Worm (Caenorhabditis elegans) whole organism, L1 larva: ENCODE measurements around the gene frpr-16.

Experiments used
- C34B4.2 ChIP-seq: sonication (generic microtip); optimal IDR thresholded peaks from 2 replicates; lab custom pipeline; 2017; ENCODE audit warnings: mild to moderate bottlenecking, missing genetic modification characterization, missing compliant biosample characterization
- ceh-82 ChIP-seq, 3 experiments: fragments of 150-350 bp in 1 of 3; sonication (generic microtip) in 2 of 3; optimal IDR thresholded peaks; 2 replicates each; lab custom pipeline; 2014 to 2017; ENCODE audit warnings: missing biosample characterization in 3 of 3, missing genetic modification characterization in 3 of 3
- efl-1 ChIP-seq, 4 experiments: fragments of 150-350 bp; optimal IDR thresholded peaks in 3 of 4; peaks in 1 of 4; 1 replicate in 1 of 4; 2 replicates in 3 of 4; lab custom pipeline; 2014; ENCODE audit warnings: missing biosample characterization in 2 of 4, missing genetic modification characterization in 2 of 4, missing genetic modification reagents in 2 of 4
- fos-1 ChIP-seq: fragments of 150-350 bp; optimal IDR thresholded peaks from 2 replicates; lab custom pipeline; 2014; ENCODE audit warnings: missing biosample characterization, missing genetic modification characterization
- lin-39 ChIP-seq: fragments of 150-350 bp; optimal IDR thresholded peaks from 2 replicates; lab custom pipeline; 2014; ENCODE audit warnings: missing biosample characterization, missing genetic modification reagents, missing genetic modification characterization
- skn-1 ChIP-seq: fragments of 150-350 bp; optimal IDR thresholded peaks from 2 replicates; lab custom pipeline; 2014; ENCODE audit warnings: missing biosample characterization, missing genetic modification characterization
- snpc-4 ChIP-seq: fragments of 150-350 bp; optimal IDR thresholded peaks from 2 replicates; lab custom pipeline; 2014; ENCODE audit warnings: missing biosample characterization, missing genetic modification characterization
- vab-15 ChIP-seq: sonication (generic microtip); optimal IDR thresholded peaks from 2 replicates; lab custom pipeline; 2017; ENCODE audit warnings: missing genotype, mild to moderate bottlenecking, missing genetic modification characterization, missing compliant biosample characterization

- TF ChIP-seq snpc-4 (tag; lab: Kevin White, UChicago), result no peak
- TF ChIP-seq skn-1 (tag; lab: Kevin White, UChicago), result no peak
- TF ChIP-seq vab-15 (tag; lab: Kevin White, UChicago), result no peak
- no peak for TF ChIP-seq lin-39 (tag; lab: Kevin White, UChicago)
- no peak for TF ChIP-seq C34B4.2 (tag; lab: Kevin White, UChicago)
- no peak for TF ChIP-seq ceh-82 (tag; optimal IDR thresholded peaks at IDR 0.05; lab: Kevin White, UChicago)
- no peak for TF ChIP-seq efl-1 (optimal IDR thresholded peaks at IDR 0.05; lab: Kevin White, UChicago)
- peak in 1 of 2 experiments; percentile 37 for TF ChIP-seq efl-1 (GFP tag; optimal IDR thresholded peaks at IDR 0.05 in 1 of 2; lab: Kevin White, UChicago)
- no peak for TF ChIP-seq fos-1 (tag; lab: Kevin White, UChicago)
These were observed 19.1 kb upstream of the frpr-16 start, which contains the start of gene gldc-1 for ce11 chrII:6050120-6050519.
